Worm (Caenorhabditis elegans) whole organism, late embryonic: Measurements from ENCODE around the gene C04G6.11.

ENCODE experiments used
- C08G9.2 ChIP-seq: sonication (generic microtip); optimal IDR thresholded peaks from 2 replicates; lab custom pipeline; 2016; ENCODE audit warnings: mild to moderate bottlenecking, missing genetic modification characterization, moderate library complexity, missing compliant biosample characterization
- F13H6.1 ChIP-seq: sonication (generic microtip); optimal IDR thresholded peaks from 2 replicates; lab custom pipeline; 2016; ENCODE audit warnings: missing genetic modification characterization, missing compliant biosample characterization
- T23F11.4 ChIP-seq: fragments of 200-800 bp; sonication (Bioruptor generic); optimal IDR thresholded peaks from 2 replicates; lab custom pipeline; 2018; ENCODE audit warnings: mild to moderate bottlenecking, missing genetic modification characterization, missing compliant biosample characterization
- Y22D7AL.16 ChIP-seq: sonication (generic microtip); optimal IDR thresholded peaks from 2 replicates; lab custom pipeline; 2016; ENCODE audit warnings: missing genetic modification characterization, missing compliant biosample characterization
- ceh-14 ChIP-seq: sonication (generic microtip); optimal IDR thresholded peaks from 2 replicates; lab custom pipeline; 2016; ENCODE audit warnings: missing genotype, missing genetic modification characterization, missing compliant biosample characterization
- ceh-18 ChIP-seq: sonication (generic microtip); optimal IDR thresholded peaks from 2 replicates; lab custom pipeline; 2016; ENCODE audit warnings: missing genetic modification characterization, missing compliant biosample characterization
- ceh-19 ChIP-seq: fragments of 200-800 bp; sonication (Bioruptor generic); optimal IDR thresholded peaks from 2 replicates; lab custom pipeline; 2018; ENCODE audit warnings: mild to moderate bottlenecking, missing genetic modification characterization, missing compliant biosample characterization
- ceh-2 ChIP-seq: sonication (generic microtip); optimal IDR thresholded peaks from 2 replicates; lab custom pipeline; 2016; ENCODE audit warnings: missing genotype, missing genetic modification characterization, missing compliant biosample characterization
- ceh-24 ChIP-seq: sonication (generic microtip); optimal IDR thresholded peaks from 2 replicates; lab custom pipeline; 2016; ENCODE audit warnings: mild to moderate bottlenecking, missing genetic modification characterization, missing compliant biosample characterization
- ceh-30 ChIP-seq: fragments of 150-350 bp; optimal IDR thresholded peaks from 2 replicates; lab custom pipeline; 2014; ENCODE audit warnings: missing biosample characterization, missing genetic modification characterization
- ceh-34 ChIP-seq: sonication (generic microtip); optimal IDR thresholded peaks from 2 replicates; lab custom pipeline; 2016; ENCODE audit warnings: mild to moderate bottlenecking, missing genetic modification characterization, missing compliant biosample characterization
- ceh-6 ChIP-seq: fragments of 200-800 bp; sonication (Bioruptor generic); optimal IDR thresholded peaks from 2 replicates; lab custom pipeline; 2018; ENCODE audit warnings: mild to moderate bottlenecking, missing genetic modification characterization, missing compliant biosample characterization
- ceh-9 ChIP-seq: sonication (generic microtip); optimal IDR thresholded peaks from 2 replicates; lab custom pipeline; 2016; ENCODE audit warnings: mild to moderate bottlenecking, missing genetic modification characterization, inconsistent platforms, missing compliant biosample characterization
- che-1 ChIP-seq: sonication (generic microtip); optimal IDR thresholded peaks from 2 replicates; lab custom pipeline; 2016; ENCODE audit warnings: mild to moderate bottlenecking, missing genetic modification characterization, missing compliant biosample characterization
- dmd-4 ChIP-seq: sonication (generic microtip); optimal IDR thresholded peaks from 2 replicates; lab custom pipeline; 2016; ENCODE audit warnings: borderline replicate concordance, missing genetic modification characterization, missing compliant biosample characterization
- dve-1 ChIP-seq: sonication (generic microtip); optimal IDR thresholded peaks from 2 replicates; lab custom pipeline; 2017; ENCODE audit warnings: antibody characterized with exemption, mild to moderate bottlenecking, missing genetic modification characterization, missing compliant biosample characterization
- elt-2 ChIP-seq: sonication (generic microtip); optimal IDR thresholded peaks from 2 replicates; lab custom pipeline; 2016; ENCODE audit warnings: missing genetic modification reagents, missing genetic modification characterization, missing compliant biosample characterization
- elt-4 ChIP-seq: sonication (generic microtip); optimal IDR thresholded peaks from 2 replicates; lab custom pipeline; 2016; ENCODE audit warnings: missing genetic modification characterization, missing compliant biosample characterization
- ets-4 ChIP-seq: sonication (generic microtip); optimal IDR thresholded peaks from 2 replicates; lab custom pipeline; 2016; ENCODE audit warnings: missing genetic modification characterization, missing compliant biosample characterization
- eyg-1 ChIP-seq: sonication (generic microtip); optimal IDR thresholded peaks from 2 replicates; lab custom pipeline; 2016; ENCODE audit warnings: missing genotype, missing genetic modification characterization, missing compliant biosample characterization
- fkh-10 ChIP-seq: fragments of 150-350 bp; optimal IDR thresholded peaks from 2 replicates; lab custom pipeline; 2014; ENCODE audit warnings: missing biosample characterization, missing genetic modification reagents, missing genetic modification characterization
- fkh-6 ChIP-seq: sonication (generic microtip); optimal IDR thresholded peaks from 2 replicates; lab custom pipeline; 2016; ENCODE audit warnings: missing genetic modification characterization, missing compliant biosample characterization
- hlh-8 ChIP-seq: sonication (generic microtip); optimal IDR thresholded peaks from 2 replicates; lab custom pipeline; 2016; ENCODE audit warnings: missing genotype, missing genetic modification characterization, missing compliant biosample characterization
- lim-6 ChIP-seq: sonication (generic microtip); optimal IDR thresholded peaks from 2 replicates; lab custom pipeline; 2016; ENCODE audit warnings: missing genetic modification characterization, missing compliant biosample characterization
- madf-2 ChIP-seq: sonication (generic microtip); optimal IDR thresholded peaks from 2 replicates; lab custom pipeline; 2017; ENCODE audit warnings: missing genetic modification characterization, missing compliant biosample characterization
- nhr-11 ChIP-seq: fragments of 150-350 bp; optimal IDR thresholded peaks from 2 replicates; lab custom pipeline; 2014; ENCODE audit warnings: missing biosample characterization, missing genetic modification characterization
- nhr-232 ChIP-seq: sonication (generic microtip); optimal IDR thresholded peaks from 2 replicates; lab custom pipeline; 2016; ENCODE audit warnings: missing genetic modification characterization, missing compliant biosample characterization
- pax-1 ChIP-seq: fragments of 150-350 bp; optimal IDR thresholded peaks from 2 replicates; lab custom pipeline; 2014; ENCODE audit warnings: missing biosample characterization, missing genetic modification characterization
- pha-2 ChIP-seq: sonication (generic microtip); optimal IDR thresholded peaks from 2 replicates; lab custom pipeline; 2017; ENCODE audit warnings: mild to moderate bottlenecking, missing genetic modification characterization, missing compliant biosample characterization
- pros-1 ChIP-seq: fragments of 150-350 bp; optimal IDR thresholded peaks from 2 replicates; lab custom pipeline; 2014; ENCODE audit warnings: missing biosample characterization, missing genetic modification reagents, missing genetic modification characterization
- ref-2 ChIP-seq: sonication (generic microtip); optimal IDR thresholded peaks from 2 replicates; lab custom pipeline; 2016; ENCODE audit warnings: missing genetic modification characterization, missing compliant biosample characterization
- rnt-1 ChIP-seq: sonication (generic microtip); optimal IDR thresholded peaks from 2 replicates; lab custom pipeline; 2016; ENCODE audit warnings: missing genetic modification characterization, missing compliant biosample characterization
- sox-4 ChIP-seq: sonication (generic microtip); optimal IDR thresholded peaks from 2 replicates; lab custom pipeline; 2017; ENCODE audit warnings: mild to moderate bottlenecking, missing genetic modification characterization, inconsistent platforms, missing compliant biosample characterization
- tbx-2 ChIP-seq: sonication (generic microtip); optimal IDR thresholded peaks from 2 replicates; lab custom pipeline; 2016; ENCODE audit warnings: missing genetic modification characterization, missing compliant biosample characterization
- tbx-7 ChIP-seq: sonication (generic microtip); optimal IDR thresholded peaks from 2 replicates; lab custom pipeline; 2016; ENCODE audit warnings: missing genotype, missing genetic modification characterization, missing compliant biosample characterization
- ttx-3 ChIP-seq: sonication (generic microtip); optimal IDR thresholded peaks from 2 replicates; lab custom pipeline; 2016; ENCODE audit warnings: missing genetic modification reagents, missing genetic modification characterization, missing compliant biosample characterization
- unc-3 ChIP-seq, 2 experiments: fragments of 200-800 bp in 1 of 2; sonication (Bioruptor generic) in 1 of 2; sonication (generic microtip) in 1 of 2; conservative IDR thresholded peaks in 1 of 2; optimal IDR thresholded peaks in 1 of 2; 2 replicates each; pipeline versions ENCODE4 v1.3.6 to Lab custom; 2016 to 2022; ENCODE audit warnings: missing compliant biosample characterization in 2 of 2, missing genetic modification characterization in 2 of 2, missing genetic modification reagents in 1 of 2
- unc-42 ChIP-seq: sonication (generic microtip); optimal IDR thresholded peaks from 2 replicates; lab custom pipeline; 2016; ENCODE audit warnings: missing genotype, missing genetic modification characterization, missing compliant biosample characterization
- zip-5 ChIP-seq: sonication (generic microtip); optimal IDR thresholded peaks from 2 replicates; lab custom pipeline; 2016; ENCODE audit warnings: missing genetic modification characterization, missing compliant biosample characterization

The C04G6.11 gene

ce11 chrII:5105020-5105419, 1.4 kb upstream of the C04G6.11 start (continued):
- TF ChIP-seq dmd-4 (tag; lab: Kevin White, UChicago) = peak; percentile 96
- TF ChIP-seq fkh-10 (GFP tag; lab: Kevin White, UChicago) = peak; percentile 79
- TF ChIP-seq ceh-2 (tag; lab: Kevin White, UChicago) = peak; percentile 86
- peak; percentile 75 for TF ChIP-seq tbx-7 (tag; lab: Kevin White, UChicago)
- peak; percentile 90 for TF ChIP-seq ceh-18 (tag; lab: Kevin White, UChicago)
- TF ChIP-seq madf-2 (tag; lab: Kevin White, UChicago) = peak; percentile 96
- peak; percentile 41 for TF ChIP-seq pros-1
- TF ChIP-seq tbx-2 (tag; lab: Kevin White, UChicago) = peak; percentile 92
- peak; percentile 93 for TF ChIP-seq ref-2 (tag; lab: Kevin White, UChicago)
- TF ChIP-seq ceh-30 (tag; lab: Kevin White, UChicago) = peak; percentile 74
- TF ChIP-seq unc-3 (GFP tag; conservative IDR thresholded peaks at IDR 0.05; lab: Robert Waterston, UW) = peak; percentile 97
- TF ChIP-seq unc-3 (tag; optimal IDR thresholded peaks at IDR 0.05; lab: Kevin White, UChicago) = peak; percentile 91
- peak; percentile 100 for TF ChIP-seq elt-2
- TF ChIP-seq ets-4 = peak; percentile 51
- TF ChIP-seq F13H6.1 (tag; lab: Kevin White, UChicago) = peak; percentile 92
- TF ChIP-seq ceh-24 (tag; lab: Kevin White, UChicago) = peak; percentile 86
- peak; percentile 98 for TF ChIP-seq sox-4
- TF ChIP-seq nhr-232 (tag; lab: Kevin White, UChicago) = peak; percentile 97
- peak; percentile 95 for TF ChIP-seq hlh-8
- TF ChIP-seq C08G9.2 (tag; lab: Kevin White, UChicago) = peak; percentile 88
- TF ChIP-seq zip-5 (tag; lab: Kevin White, UChicago) = peak; percentile 79
- TF ChIP-seq nhr-11 = no peak
- peak; percentile 88 for TF ChIP-seq eyg-1 (tag; lab: Kevin White, UChicago)
- peak; percentile 95 for TF ChIP-seq fkh-6
- TF ChIP-seq T23F11.4 = peak; percentile 98
- peak; percentile 94 for TF ChIP-seq ttx-3 (tag; lab: Kevin White, UChicago)
- TF ChIP-seq ceh-14 (tag; lab: Kevin White, UChicago) = peak; percentile 94
- TF ChIP-seq pax-1 (tag; lab: Kevin White, UChicago) = no peak
- TF ChIP-seq che-1 (tag; lab: Kevin White, UChicago) = peak; percentile 96
- TF ChIP-seq rnt-1 = peak; percentile 88
- TF ChIP-seq lim-6 (tag; lab: Kevin White, UChicago) = peak; percentile 94
- peak; percentile 97 for TF ChIP-seq ceh-19 (GFP tag; lab: Kevin White, UChicago)
- peak; percentile 91 for TF ChIP-seq ceh-9 (tag; lab: Kevin White, UChicago)

- no peak for TF ChIP-seq nhr-232 (tag; lab: Kevin White, UChicago)
- TF ChIP-seq elt-4 = no peak
- TF ChIP-seq ceh-6 (GFP tag; lab: Kevin White, UChicago) = no peak
- TF ChIP-seq dve-1 (tag; lab: Kevin White, UChicago) = no peak
Observed at ce11 chrII:5103189-5103588, 445 bp downstream of the C04G6.11 start.

ce11 chrII:5101701-5102100, 1.9 kb downstream of the C04G6.11 start, which contains the start of the genes idpb-3 and idpb-1:
idpb-3 (minus strand) TSS chrII:5101801.
idpb-1 (plus strand) TSS chrII:5101984.
- TF ChIP-seq ceh-34 (tag; lab: Kevin White, UChicago) (no peak), lim-6 (tag; lab: Kevin White, UChicago) (no peak), pros-1 (no peak), Y22D7AL.16 (tag; lab: Kevin White, UChicago) (no peak), madf-2 (tag; lab: Kevin White, UChicago) (no peak), pha-2 (tag; lab: Kevin White, UChicago) (no peak), unc-42 (no peak)
